Worm (Caenorhabditis elegans) whole organism, L4 larva: ENCODE measurements around the gene rpy-1.

Experiments
- daf-8 ChIP-seq: fragments of 200-800 bp; sonication (Bioruptor generic); IDR thresholded peaks from 2 replicates; pipeline ENCODE4 v1.3.6; 2022; ENCODE audit warnings: missing genetic modification characterization, missing compliant biosample characterization
- dmd-9 ChIP-seq: fragments of 200-800 bp; sonication (Bioruptor generic); IDR thresholded peaks from 2 replicates; pipeline ENCODE4 v1.3.6; 2022; ENCODE audit warnings: missing genetic modification reagents, missing genetic modification characterization, missing compliant biosample characterization
- lin-13 ChIP-seq: fragments of 150-350 bp; optimal IDR thresholded peaks from 2 replicates; lab custom pipeline; 2014; ENCODE audit warnings: missing biosample characterization, missing genetic modification reagents, missing genetic modification characterization
- mdl-1 ChIP-seq, 2 experiments: fragments of 150-350 bp in 1 of 2; sonication (generic microtip) in 1 of 2; optimal IDR thresholded peaks; 2 replicates each; lab custom pipeline; 2014 to 2017; ENCODE audit warnings: missing biosample characterization in 2 of 2, missing genetic modification characterization in 2 of 2
- nhr-25 ChIP-seq: sonication (generic microtip); optimal IDR thresholded peaks from 2 replicates; lab custom pipeline; 2017; ENCODE audit warnings: missing genetic modification characterization, mild to moderate bottlenecking, missing compliant biosample characterization, antibody characterized with exemption, moderate library complexity, borderline replicate concordance; ENCODE audit not compliant: insufficient read depth
- nhr-77 ChIP-seq: fragments of 150-350 bp; optimal IDR thresholded peaks from 2 replicates; lab custom pipeline; 2014; ENCODE audit warnings: missing biosample characterization, missing genetic modification characterization
- snpc-4 ChIP-seq: fragments of 150-350 bp; optimal IDR thresholded peaks from 2 replicates; lab custom pipeline; 2014; ENCODE audit warnings: missing biosample characterization, missing genetic modification characterization

DNA sequence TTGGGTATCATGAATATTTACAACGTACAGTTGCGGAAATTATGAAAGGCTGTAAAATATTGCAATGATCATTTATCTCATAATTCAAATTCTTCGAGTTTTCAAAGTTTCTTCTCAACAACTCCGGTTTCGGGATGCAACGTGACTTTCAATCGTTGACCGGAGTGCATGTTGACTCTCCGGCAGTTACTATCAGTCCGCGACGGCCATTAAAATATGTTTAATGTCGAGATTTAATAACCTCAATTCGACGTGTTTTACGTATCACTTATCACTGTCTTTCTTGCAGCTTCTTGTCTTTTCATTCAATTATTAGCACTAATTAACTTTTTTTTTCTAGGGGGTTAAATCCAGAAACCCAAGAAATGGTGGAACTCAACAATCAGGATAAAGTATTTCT, 12.8 kb upstream of the rpy-1 start, which contains the start of gene tsp-10:
- TF ChIP-seq snpc-4 (tag; lab: Kevin White, UChicago), result no peak
- no peak for TF ChIP-seq nhr-25 (tag; lab: Kevin White, UChicago)
- no peak for TF ChIP-seq nhr-77 (tag; lab: Kevin White, UChicago)
- no peak for TF ChIP-seq daf-8 (GFP tag; lab: Robert Waterston, UW)
- no peak for TF ChIP-seq dmd-9 (GFP tag; lab: Robert Waterston, UW)
- no peak for TF ChIP-seq mdl-1 (tag; optimal IDR thresholded peaks at IDR 0.05; lab: Kevin White, UChicago)
- TF ChIP-seq lin-13 (GFP tag; lab: Kevin White, UChicago), result no peak
